Fruit fly (Drosophila melanogaster) whole organism, embryonic: ENCODE results near the gene CG14830.

Source experiments
- Adf1 ChIP-seq: fragments of 200-800 bp; sonication (Bioruptor generic); IDR thresholded peaks from 2 replicates; pipeline ENCODE4 v1.3.6; 2022; ENCODE audit warnings: missing biosample characterization, missing genetic modification characterization
- Bgb ChIP-seq: fragments of 200-800 bp; sonication (Bioruptor generic); IDR thresholded peaks from 2 replicates; pipeline ENCODE4 v1.3.6; 2022; ENCODE audit warnings: missing biosample characterization, missing genetic modification characterization; ENCODE audit not compliant: partially characterized antibody
- CG13424 ChIP-seq: fragments of 200-800 bp; sonication (Bioruptor generic); optimal IDR thresholded peaks from 2 replicates; lab custom pipeline; 2019; ENCODE audit warnings: missing biosample characterization, mild to moderate bottlenecking, missing genetic modification characterization, moderate library complexity
- CG14710 ChIP-seq: fragments of 200-800 bp; sonication (Bioruptor generic); optimal IDR thresholded peaks from 3 replicates; lab custom pipeline; 2019; ENCODE audit warnings: missing biosample characterization, mild to moderate bottlenecking, missing genetic modification characterization, moderate library complexity
- CG14860 ChIP-seq: fragments of 200-800 bp; sonication (Bioruptor generic); IDR thresholded peaks from 3 replicates; pipeline ENCODE4 v1.3.6; 2022; ENCODE audit warnings: missing biosample characterization, missing genetic modification characterization; ENCODE audit not compliant: partially characterized antibody
- CG15011 ChIP-seq: fragments of 200-800 bp; sonication (Bioruptor generic); optimal IDR thresholded peaks from 3 replicates; lab custom pipeline; 2018; ENCODE audit warnings: missing biosample characterization, mild to moderate bottlenecking, missing genetic modification characterization
- CG15073 ChIP-seq: fragments of 200-800 bp; sonication (Bioruptor generic); optimal IDR thresholded peaks from 2 replicates; lab custom pipeline; 2016; ENCODE audit warnings: missing biosample characterization, missing genetic modification characterization
- CG1602 ChIP-seq: fragments of 200-800 bp; sonication (Bioruptor generic); optimal IDR thresholded peaks from 3 replicates; lab custom pipeline; 2016; ENCODE audit warnings: missing biosample characterization, missing genetic modification characterization
- CG17359 ChIP-seq: fragments of 200-800 bp; sonication (Bioruptor generic); optimal IDR thresholded peaks from 3 replicates; lab custom pipeline; 2018; ENCODE audit warnings: missing biosample characterization, mild to moderate bottlenecking, missing genetic modification characterization, moderate library complexity
- CG2875 ChIP-seq: fragments of 200-800 bp; sonication (Bioruptor generic); optimal IDR thresholded peaks from 2 replicates; lab custom pipeline; 2017; ENCODE audit warnings: missing biosample characterization, mild to moderate bottlenecking, missing genetic modification characterization, missing genetic modification reagents
- CG34376 ChIP-seq: fragments of 200-800 bp; sonication (Bioruptor generic); optimal IDR thresholded peaks from 2 replicates; lab custom pipeline; 2018; ENCODE audit warnings: missing biosample characterization, mild to moderate bottlenecking, missing genetic modification characterization
- CG4360 ChIP-seq: fragments of 200-800 bp; sonication (Bioruptor generic); IDR thresholded peaks from 2 replicates; pipeline ENCODE4 v1.3.6; 2022; ENCODE audit warnings: missing biosample characterization, missing genetic modification characterization
- CG6791 ChIP-seq: fragments of 200-800 bp; sonication (Bioruptor generic); IDR thresholded peaks from 3 replicates; pipeline ENCODE4 v1.3.6; 2022; ENCODE audit warnings: missing biosample characterization, missing genetic modification characterization; ENCODE audit not compliant: partially characterized antibody
- CG7556 ChIP-seq: fragments of 200-800 bp; sonication (Bioruptor generic); optimal IDR thresholded peaks from 2 replicates; lab custom pipeline; 2017; ENCODE audit warnings: missing biosample characterization, mild to moderate bottlenecking, missing genetic modification characterization
- CG7745 ChIP-seq: fragments of 200-800 bp; sonication (Bioruptor generic); optimal IDR thresholded peaks from 2 replicates; lab custom pipeline; 2018; ENCODE audit warnings: missing biosample characterization, mild to moderate bottlenecking, missing genetic modification characterization, moderate library complexity
- CG9609 ChIP-seq: fragments of 200-800 bp; sonication (Bioruptor generic); optimal IDR thresholded peaks from 3 replicates; lab custom pipeline; 2016; ENCODE audit warnings: missing biosample characterization, missing genetic modification characterization
- Camta ChIP-seq: fragments of 200-800 bp; sonication (Bioruptor generic); optimal IDR thresholded peaks from 2 replicates; lab custom pipeline; 2016; ENCODE audit warnings: missing biosample characterization, missing genetic modification characterization
- Dad ChIP-seq: fragments of 200-800 bp; sonication (Bioruptor generic); optimal IDR thresholded peaks from 3 replicates; lab custom pipeline; 2016; ENCODE audit warnings: missing biosample characterization, missing genetic modification characterization
- E2f2 ChIP-seq: fragments of 200-800 bp; sonication (Bioruptor generic); IDR thresholded peaks from 2 replicates; pipeline ENCODE4 v1.3.6; 2022; ENCODE audit warnings: missing biosample characterization, missing genetic modification characterization
- HLHmδ ChIP-seq: fragments of 200-800 bp; sonication (Bioruptor generic); optimal IDR thresholded peaks from 2 replicates; lab custom pipeline; 2018; ENCODE audit warnings: missing biosample characterization, mild to moderate bottlenecking, missing genetic modification characterization, moderate library complexity
- HmgZ ChIP-seq: fragments of 200-800 bp; sonication (Bioruptor generic); optimal IDR thresholded peaks from 2 replicates; lab custom pipeline; 2018; ENCODE audit warnings: missing biosample characterization, mild to moderate bottlenecking, missing genetic modification characterization
- Jarid2 ChIP-seq: fragments of 200-800 bp; sonication (Bioruptor generic); optimal IDR thresholded peaks from 3 replicates; lab custom pipeline; 2017; ENCODE audit warnings: mild to moderate bottlenecking, missing biosample characterization, missing genetic modification reagents, missing genetic modification characterization
- MBD-R2 ChIP-seq: fragments of 200-800 bp; sonication (Bioruptor generic); IDR thresholded peaks from 2 replicates; pipeline ENCODE4 v1.3.6; 2022; ENCODE audit warnings: missing biosample characterization, missing genetic modification characterization
- MTF-1 ChIP-seq: fragments of 200-800 bp; sonication (Bioruptor generic); optimal IDR thresholded peaks from 2 replicates; lab custom pipeline; 2018; ENCODE audit warnings: missing biosample characterization, mild to moderate bottlenecking, missing genetic modification characterization, borderline replicate concordance
- Nf-YA ChIP-seq: fragments of 200-800 bp; sonication (Bioruptor generic); IDR thresholded peaks from 2 replicates; pipeline ENCODE4 v1.3.6; 2022; ENCODE audit warnings: missing biosample characterization, missing genetic modification characterization
- NfI ChIP-seq: fragments of 200-800 bp; sonication (Bioruptor generic); optimal IDR thresholded peaks from 3 replicates; lab custom pipeline; 2018; ENCODE audit warnings: missing biosample characterization, mild to moderate bottlenecking, missing genetic modification characterization, moderate library complexity
- Optix ChIP-seq: fragments of 200-800 bp; sonication (Bioruptor generic); IDR thresholded peaks from 3 replicates; pipeline ENCODE4 v1.3.6; 2022; ENCODE audit warnings: missing biosample characterization, missing genetic modification characterization
- Poxn ChIP-seq: fragments of 200-800 bp; sonication (Bioruptor generic); IDR thresholded peaks from 2 replicates; pipeline ENCODE4 v1.3.6; 2022; ENCODE audit warnings: missing biosample characterization, missing genetic modification characterization
- Sox102F ChIP-seq: fragments of 200-800 bp; sonication (Bioruptor generic); optimal IDR thresholded peaks from 2 replicates; lab custom pipeline; 2018; ENCODE audit warnings: missing biosample characterization, mild to moderate bottlenecking, missing genetic modification characterization, moderate library complexity
- Ssrp ChIP-seq: fragments of 200-800 bp; sonication (Bioruptor generic); optimal IDR thresholded peaks from 2 replicates; lab custom pipeline; 2018; ENCODE audit warnings: missing biosample characterization, mild to moderate bottlenecking, missing genetic modification characterization, moderate library complexity
- br ChIP-seq: fragments of >200 bp; optimal IDR thresholded peaks from 2 replicates; lab custom pipeline; 2017
- corto ChIP-seq: fragments of 200-800 bp; sonication (Bioruptor generic); optimal IDR thresholded peaks from 2 replicates; lab custom pipeline; 2016; ENCODE audit warnings: missing biosample characterization, mild to moderate bottlenecking, missing genetic modification characterization, moderate library complexity
- eyg ChIP-seq: fragments of 200-800 bp; sonication (Bioruptor generic); optimal IDR thresholded peaks from 3 replicates; lab custom pipeline; 2016; ENCODE audit warnings: missing biosample characterization, missing genetic modification characterization
- gsb-n ChIP-seq: fragments of 200-800 bp; sonication (Bioruptor generic); optimal IDR thresholded peaks from 3 replicates; lab custom pipeline; 2018; ENCODE audit warnings: missing biosample characterization, mild to moderate bottlenecking, missing genetic modification characterization
- gt ChIP-seq: fragments of 200-800 bp; sonication (Bioruptor generic); IDR thresholded peaks from 2 replicates; pipeline ENCODE4 v1.3.6; 2022; ENCODE audit warnings: missing biosample characterization, missing genetic modification characterization
- lov ChIP-seq, 2 experiments: fragments of 200-800 bp in 1 of 2; fragments of >200 bp in 1 of 2; sonication (Bioruptor generic) in 1 of 2; IDR thresholded peaks in 1 of 2; optimal IDR thresholded peaks in 1 of 2; 2 replicates in 1 of 2; 3 replicates in 1 of 2; pipeline versions ENCODE4 v1.3.6 to Lab custom; 2017 to 2022; ENCODE audit warnings: missing biosample characterization in 1 of 2, missing genetic modification characterization in 1 of 2
- maf-S ChIP-seq: fragments of 200-800 bp; sonication (Bioruptor generic); optimal IDR thresholded peaks from 2 replicates; lab custom pipeline; 2016; ENCODE audit warnings: missing biosample characterization, missing genetic modification characterization
- mirr ChIP-seq: fragments of 200-800 bp; sonication (Bioruptor generic); optimal IDR thresholded peaks from 3 replicates; lab custom pipeline; 2018; ENCODE audit warnings: missing biosample characterization, mild to moderate bottlenecking, missing genetic modification characterization
- nau ChIP-seq: fragments of 200-800 bp; sonication (Bioruptor generic); optimal IDR thresholded peaks from 3 replicates; lab custom pipeline; 2017; ENCODE audit warnings: missing biosample characterization, mild to moderate bottlenecking, missing genetic modification characterization, missing genetic modification reagents
- org-1 ChIP-seq: fragments of 200-800 bp; sonication (Bioruptor generic); optimal IDR thresholded peaks from 2 replicates; lab custom pipeline; 2017; ENCODE audit warnings: missing biosample characterization, missing genetic modification characterization
- pb ChIP-seq: fragments of 200-800 bp; sonication (Bioruptor generic); optimal IDR thresholded peaks from 3 replicates; lab custom pipeline; 2016; ENCODE audit warnings: missing biosample characterization, missing genetic modification characterization
- prd ChIP-seq, 3 experiments: fragments of >200 bp in 2 of 3; fragments of 200-800 bp in 1 of 3; sonication (Bioruptor generic) in 1 of 3; optimal IDR thresholded peaks in 2 of 3; IDR thresholded peaks in 1 of 3; 2 replicates in 2 of 3; 3 replicates in 1 of 3; pipeline versions ENCODE4 v1.3.6 to Lab custom; 2017 to 2022; ENCODE audit warnings: missing biosample characterization in 1 of 3, missing genetic modification characterization in 1 of 3
- repo ChIP-seq: fragments of 200-800 bp; sonication (Bioruptor generic); optimal IDR thresholded peaks from 2 replicates; lab custom pipeline; 2016; ENCODE audit warnings: missing biosample characterization, missing genetic modification characterization
- scrt ChIP-seq: fragments of 200-800 bp; sonication (Bioruptor generic); optimal IDR thresholded peaks from 2 replicates; lab custom pipeline; 2018; ENCODE audit warnings: missing biosample characterization, mild to moderate bottlenecking, missing genetic modification characterization, moderate library complexity
- sim ChIP-seq: fragments of 200-800 bp; sonication (Bioruptor generic); IDR thresholded peaks from 2 replicates; pipeline ENCODE4 v1.3.6; 2022; ENCODE audit warnings: missing biosample characterization, missing genetic modification characterization
- sna ChIP-seq: fragments of 200-800 bp; sonication (Bioruptor generic); IDR thresholded peaks from 2 replicates; pipeline ENCODE4 v1.3.6; 2022; ENCODE audit warnings: missing biosample characterization, missing genetic modification characterization; ENCODE audit not compliant: partially characterized antibody
- z ChIP-seq: fragments of 200-800 bp; sonication (Bioruptor generic); IDR thresholded peaks from 3 replicates; pipeline ENCODE4 v1.3.6; 2022; ENCODE audit warnings: missing biosample characterization, missing genetic modification characterization
- zfh1 ChIP-seq: fragments of 200-800 bp; sonication (Bioruptor generic); IDR thresholded peaks from 3 replicates; pipeline ENCODE4 v1.3.6; 2022; ENCODE audit warnings: missing biosample characterization, missing genetic modification characterization

Gene CG14830

dm6 chr3L:7241217-7241859 is 22.4 kb downstream of the CG14830 start, which contains the start of the genes RpL18 and Neos (continued):
- TF ChIP-seq CG9609 (GFP tag; lab: Kevin White, UChicago) (peak; percentile 49), CG7556 (GFP tag; lab: Kevin White, UChicago) (peak; percentile 60), scrt (peak; percentile 77), z (GFP tag; lab: Robert Waterston, UW) (no peak), zfh1 (GFP tag; lab: Robert Waterston, UW) (peak; percentile 44), lov (optimal IDR thresholded peaks at IDR 0.05; lab: Kevin White, UChicago) (no peak), lov (GFP tag; IDR thresholded peaks at IDR 0.05; lab: Robert Waterston, UW) (peak; percentile 79; the same call in 2 of the 3 replicates), sim (peak; percentile 47; the same call in 1 of the 2 replicates), pb (peak; percentile 54), HLHmδ (GFP tag; lab: Kevin White, UChicago) (peak; percentile 72), mirr (GFP tag; lab: Kevin White, UChicago) (peak; percentile 74), CG17359 (tag; lab: Kevin White, UChicago) (peak; percentile 66), corto (GFP tag; lab: Kevin White, UChicago) (peak; percentile 20), gsb-n (tag; lab: Kevin White, UChicago) (peak; percentile 68), CG15011 (GFP tag; lab: Kevin White, UChicago) (peak; percentile 72), maf-S (GFP tag; lab: Kevin White, UChicago) (peak; percentile 38), CG6791 (GFP tag; lab: Robert Waterston, UW) (no peak), E2f2 (peak; percentile 49), Poxn (GFP tag; lab: Robert Waterston, UW) (no peak; the same call in 1 of the 2 replicates), Jarid2 (GFP tag; lab: Kevin White, UChicago) (peak; percentile 61), CG4360 (no peak), nau (GFP tag; lab: Kevin White, UChicago) (peak; percentile 84), CG2875 (peak; percentile 67), CG34376 (GFP tag; lab: Kevin White, UChicago) (peak; percentile 89), Camta (peak; percentile 65), NfI (peak; percentile 84), eyg (peak; percentile 86), Ssrp (tag; lab: Kevin White, UChicago) (peak; percentile 18), Adf1 (peak; percentile 23; the same call in 1 of the 2 replicates), CG14860 (GFP tag; lab: Robert Waterston, UW) (no peak), Optix (GFP tag; lab: Robert Waterston, UW) (peak; percentile 56; the same call in 1 of the 3 replicates), org-1 (GFP tag; lab: Kevin White, UChicago) (peak; percentile 76), Nf-YA (no peak; the same call in 1 of the 2 replicates), CG1602 (GFP tag; lab: Kevin White, UChicago) (peak; percentile 55), Dad (GFP tag; lab: Kevin White, UChicago) (peak; percentile 56), CG15073 (GFP tag; lab: Kevin White, UChicago) (no peak), CG13424 (tag; lab: Kevin White, UChicago) (peak; percentile 68), Bgb (GFP tag; lab: Robert Waterston, UW) (no peak; the same call in none of the 2 replicates), MTF-1 (peak; percentile 83), MBD-R2 (GFP tag; lab: Robert Waterston, UW) (peak; percentile 61; the same call in 1 of the 2 replicates), gt (GFP tag; lab: Robert Waterston, UW) (no peak), sna (GFP tag; lab: Robert Waterston, UW) (no peak), prd (optimal IDR thresholded peaks at IDR 0.05; lab: Kevin White, UChicago) (no peak), prd (GFP tag; IDR thresholded peaks at IDR 0.05; lab: Robert Waterston, UW) (peak; percentile 47; the same call in 2 of the 3 replicates), CG7745 (tag; lab: Kevin White, UChicago) (no peak), HmgZ (tag; lab: Kevin White, UChicago) (peak; percentile 55), CG14710 (tag; lab: Kevin White, UChicago) (peak; percentile 82), br (lab: Kevin White, UChicago) (no peak), repo (GFP tag; lab: Kevin White, UChicago) (peak; percentile 64), Sox102F (GFP tag; lab: Kevin White, UChicago) (peak; percentile 70)
